Fruit fly (Drosophila melanogaster) whole organism, wandering third instar larva: ENCODE data around the gene rgn.

Experiments
- Abd-B ChIP-seq: fragments of >200 bp; optimal IDR thresholded peaks from 2 replicates; lab custom pipeline; 2017; ENCODE audit warnings: missing biosample characterization, missing genetic modification characterization
- CG32264 ChIP-seq: fragments of 200-800 bp; sonication (Bioruptor generic); optimal IDR thresholded peaks from 2 replicates; lab custom pipeline; 2016; ENCODE audit warnings: missing biosample characterization, missing genetic modification characterization
- CG9705 ChIP-seq: fragments of 200-800 bp; sonication (Bioruptor generic); optimal IDR thresholded peaks from 2 replicates; lab custom pipeline; 2018; ENCODE audit warnings: missing biosample characterization, mild to moderate bottlenecking, missing genetic modification characterization
- CrebA ChIP-seq: fragments of 200-800 bp; sonication (Bioruptor generic); optimal IDR thresholded peaks from 2 replicates; lab custom pipeline; 2016; ENCODE audit warnings: missing biosample characterization, mild to moderate bottlenecking, missing genetic modification characterization, borderline replicate concordance
- Dfd ChIP-seq: fragments of >200 bp; optimal IDR thresholded peaks from 2 replicates; lab custom pipeline; 2017; ENCODE audit warnings: missing biosample characterization, missing genetic modification characterization
- GATAd ChIP-seq: sonication (Bioruptor generic); optimal IDR thresholded peaks from 2 replicates; lab custom pipeline; 2016; ENCODE audit warnings: missing biosample characterization, missing genetic modification characterization
- HLH106 ChIP-seq: fragments of 200-800 bp; optimal IDR thresholded peaks from 3 replicates; lab custom pipeline; 2019; ENCODE audit warnings: missing biosample characterization, mild to moderate bottlenecking, missing genetic modification characterization, moderate library complexity
- Hnf4 ChIP-seq: fragments of 200-800 bp; sonication (Bioruptor generic); optimal IDR thresholded peaks from 2 replicates; lab custom pipeline; 2016; ENCODE audit warnings: missing biosample characterization, mild to moderate bottlenecking, missing genetic modification characterization
- Hr78 ChIP-seq: fragments of >200 bp; optimal IDR thresholded peaks from 2 replicates; lab custom pipeline; 2017; ENCODE audit warnings: missing biosample characterization, missing genetic modification characterization
- Hr83 ChIP-seq: fragments of 200-300 bp; sonication (Bioruptor generic); optimal IDR thresholded peaks from 2 replicates; lab custom pipeline; 2016; ENCODE audit warnings: missing biosample characterization, mild to moderate bottlenecking, missing genetic modification characterization, moderate library complexity; ENCODE audit not compliant: poor library complexity, severe bottlenecking
- Jra ChIP-seq: sonication (Bioruptor generic); optimal IDR thresholded peaks from 2 replicates; lab custom pipeline; 2016; ENCODE audit warnings: missing biosample characterization, missing genetic modification characterization
- Mio ChIP-seq: sonication (Bioruptor generic); optimal IDR thresholded peaks from 2 replicates; lab custom pipeline; 2016; ENCODE audit warnings: missing biosample characterization, missing genetic modification characterization
- Myc ChIP-seq: fragments of >200 bp; optimal IDR thresholded peaks from 2 replicates; lab custom pipeline; 2017
- N ChIP-seq: fragments of >200 bp; optimal IDR thresholded peaks from 2 replicates; lab custom pipeline; 2018; ENCODE audit warnings: missing biosample characterization, missing external identifiers, missing genetic modification characterization
- OdsH ChIP-seq: fragments of 200-800 bp; sonication (Bioruptor generic); optimal IDR thresholded peaks from 2 replicates; lab custom pipeline; 2016; ENCODE audit warnings: missing biosample characterization, mild to moderate bottlenecking, missing genetic modification characterization
- Rel ChIP-seq, 2 experiments: fragments of 200-800 bp; sonication (Bioruptor generic) in 1 of 2; optimal IDR thresholded peaks; 2 replicates in 1 of 2; 3 replicates in 1 of 2; lab custom pipeline; 2016 to 2019; ENCODE audit warnings: mild to moderate bottlenecking in 2 of 2, missing biosample characterization in 2 of 2, missing genetic modification characterization in 2 of 2, moderate library complexity in 1 of 2
- Sp1 ChIP-seq: fragments of 200-800 bp; sonication (Bioruptor generic); optimal IDR thresholded peaks from 3 replicates; lab custom pipeline; 2019; ENCODE audit warnings: missing biosample characterization, mild to moderate bottlenecking, missing genetic modification characterization, moderate library complexity
- Vsx2 ChIP-seq: fragments of 200-300, 225-300 bp; sonication (Bioruptor generic); optimal IDR thresholded peaks from 2 replicates; lab custom pipeline; 2018; ENCODE audit warnings: missing biosample characterization, missing genetic modification characterization; ENCODE audit not compliant: partially characterized antibody
- br ChIP-seq: fragments of 200-800 bp; sonication (Bioruptor generic); optimal IDR thresholded peaks from 2 replicates; lab custom pipeline; 2016; ENCODE audit warnings: missing biosample characterization, missing genetic modification characterization
- brk ChIP-seq: fragments of 200-800 bp; sonication (Bioruptor generic); optimal IDR thresholded peaks from 2 replicates; lab custom pipeline; 2016; ENCODE audit warnings: missing biosample characterization, mild to moderate bottlenecking, missing genetic modification characterization
- dmrt93B ChIP-seq: fragments of 200-800 bp; sonication (Bioruptor generic); optimal IDR thresholded peaks from 2 replicates; lab custom pipeline; 2018; ENCODE audit warnings: missing biosample characterization, mild to moderate bottlenecking, missing genetic modification characterization
- dsf ChIP-seq: sonication (Bioruptor generic); optimal IDR thresholded peaks from 2 replicates; lab custom pipeline; 2016; ENCODE audit warnings: missing biosample characterization, missing genetic modification characterization, borderline replicate concordance
- ey ChIP-seq: fragments of 200-800 bp; sonication (Bioruptor generic); optimal IDR thresholded peaks from 2 replicates; lab custom pipeline; 2016; ENCODE audit warnings: missing biosample characterization, missing genetic modification characterization
- foxo ChIP-seq, 2 experiments: fragments of 200-800 bp; sonication (Bioruptor generic); optimal IDR thresholded peaks; 2 replicates in 1 of 2; 3 replicates in 1 of 2; lab custom pipeline; 2016 to 2017; ENCODE audit warnings: missing biosample characterization in 2 of 2, missing genetic modification characterization in 2 of 2
- fru ChIP-seq: fragments of 200-800 bp; sonication (Bioruptor generic); optimal IDR thresholded peaks from 3 replicates; lab custom pipeline; 2016; ENCODE audit warnings: missing biosample characterization, mild to moderate bottlenecking, missing genetic modification characterization
- h ChIP-seq: fragments of 200-800 bp; sonication (Bioruptor generic); optimal IDR thresholded peaks from 3 replicates; lab custom pipeline; 2016; ENCODE audit warnings: missing biosample characterization, mild to moderate bottlenecking, missing genetic modification characterization
- jim ChIP-seq: fragments of 175-275, 200-325 bp; sonication (Bioruptor generic); optimal IDR thresholded peaks from 2 replicates; lab custom pipeline; 2016; ENCODE audit warnings: missing biosample characterization, mild to moderate bottlenecking, missing genetic modification characterization
- lola ChIP-seq: fragments of >200 bp; optimal IDR thresholded peaks from 2 replicates; lab custom pipeline; 2017; ENCODE audit warnings: missing biosample characterization, missing genetic modification characterization
- pan ChIP-seq: fragments of >200 bp; optimal IDR thresholded peaks from 2 replicates; lab custom pipeline; 2017
- psq ChIP-seq: fragments of 200-800 bp; sonication (Bioruptor generic); optimal IDR thresholded peaks from 3 replicates; lab custom pipeline; 2017; ENCODE audit warnings: missing biosample characterization, mild to moderate bottlenecking, missing genetic modification characterization, moderate library complexity
- rgr ChIP-seq: fragments of 200-800 bp; sonication (Bioruptor generic); optimal IDR thresholded peaks from 3 replicates; lab custom pipeline; 2016; ENCODE audit warnings: missing biosample characterization, mild to moderate bottlenecking, missing genetic modification characterization
- sage ChIP-seq: fragments of 200-800 bp; sonication (Bioruptor generic); optimal IDR thresholded peaks from 2 replicates; lab custom pipeline; 2016; ENCODE audit warnings: missing biosample characterization, mild to moderate bottlenecking, missing genetic modification characterization
- sv ChIP-seq: fragments of 200-800 bp; sonication (Bioruptor generic); optimal IDR thresholded peaks from 3 replicates; lab custom pipeline; 2016; ENCODE audit warnings: missing biosample characterization, missing genetic modification characterization
- tai ChIP-seq: sonication (Bioruptor generic); optimal IDR thresholded peaks from 2 replicates; lab custom pipeline; 2016; ENCODE audit warnings: missing biosample characterization, missing genetic modification characterization
- usp ChIP-seq: fragments of >200 bp; optimal IDR thresholded peaks from 2 replicates; lab custom pipeline; 2017; ENCODE audit warnings: missing biosample characterization, missing genetic modification characterization
- woc ChIP-seq: sonication (Bioruptor generic); optimal IDR thresholded peaks from 2 replicates; lab custom pipeline; 2016; ENCODE audit warnings: missing biosample characterization, mild to moderate bottlenecking, missing genetic modification characterization

The rgn gene

dm6 chr3L:21342592-21342991 is 39.7 kb upstream of the rgn start:
- TF ChIP-seq Rel (GFP tag; optimal IDR thresholded peaks at IDR 0.05; lab: Kevin White, UChicago) (no peak), Rel (tag; optimal IDR thresholded peaks at IDR 0.05; lab: Kevin White, UChicago) (peak; percentile 17), usp (no peak), foxo (GFP tag; optimal IDR thresholded peaks at IDR 0.05; lab: Kevin White, UChicago) (no peak)

- no peak for TF ChIP-seq sage
- TF ChIP-seq tai = no peak
- TF ChIP-seq Dfd (GFP tag; lab: Kevin White, UChicago) = no peak
- peak; percentile 49 for TF ChIP-seq OdsH (GFP tag; lab: Kevin White, UChicago)
Measured at dm6 chr3L:21343254-21344083, 38.8 kb upstream of the rgn start, which contains the start of the genes Tbc1d8-9 and CG32436. TSS of gene Tbc1d8-9 (minus strand) at chr3L:21343716. TSS of gene CG32436 (plus strand) at chr3L:21344033.

dm6 chr3L:21346463-21347196 is 35.7 kb upstream of the rgn start:
- no peak for TF ChIP-seq dsf (GFP tag; lab: Kevin White, UChicago)
- TF ChIP-seq psq = peak; percentile 72
- no peak for TF ChIP-seq Sp1 (GFP tag; lab: Kevin White, UChicago)
- no peak for TF ChIP-seq Dfd (GFP tag; lab: Kevin White, UChicago)
- no peak for TF ChIP-seq sage
- TF ChIP-seq h (GFP tag; lab: Kevin White, UChicago) = peak; percentile 29
- TF ChIP-seq CG32264 (GFP tag; lab: Kevin White, UChicago) = no peak
- TF ChIP-seq rgr (GFP tag; lab: Kevin White, UChicago) = no peak
- TF ChIP-seq Jra (GFP tag; lab: Kevin White, UChicago) = peak; percentile 33
- no peak for TF ChIP-seq usp
- TF ChIP-seq Vsx2 = no peak
- TF ChIP-seq Myc = no peak
- no peak for TF ChIP-seq Hnf4 (GFP tag; lab: Kevin White, UChicago)
- TF ChIP-seq jim (GFP tag; lab: Kevin White, UChicago) = no peak
- TF ChIP-seq Abd-B (GFP tag; lab: Kevin White, UChicago) = no peak
- no peak for TF ChIP-seq woc
- TF ChIP-seq brk (GFP tag; lab: Kevin White, UChicago) = no peak
- no peak for TF ChIP-seq CrebA (GFP tag; lab: Kevin White, UChicago)
- TF ChIP-seq HLH106 (tag; lab: Kevin White, UChicago) = no peak
- no peak for TF ChIP-seq Hr78 (GFP tag; lab: Kevin White, UChicago)
- TF ChIP-seq N (GFP tag; lab: Kevin White, UChicago) = no peak
- TF ChIP-seq GATAd (GFP tag; lab: Kevin White, UChicago) = no peak

- TF ChIP-seq jim (GFP tag; lab: Kevin White, UChicago) (no peak), sage (no peak), rgr (GFP tag; lab: Kevin White, UChicago) (peak; percentile 43), Abd-B (GFP tag; lab: Kevin White, UChicago) (no peak), Sp1 (GFP tag; lab: Kevin White, UChicago) (no peak), woc (peak; percentile 31), Jra (GFP tag; lab: Kevin White, UChicago) (no peak), ey (GFP tag; lab: Kevin White, UChicago) (peak; percentile 22), brk (GFP tag; lab: Kevin White, UChicago) (no peak), tai (no peak), CG9705 (GFP tag; lab: Kevin White, UChicago) (no peak), N (GFP tag; lab: Kevin White, UChicago) (no peak), foxo (GFP tag; optimal IDR thresholded peaks at IDR 0.05; lab: Kevin White, UChicago) (peak in 1 of 2 experiments; percentile 59), Mio (GFP tag; lab: Kevin White, UChicago) (no peak), CrebA (GFP tag; lab: Kevin White, UChicago) (no peak), fru (GFP tag; lab: Kevin White, UChicago) (peak; percentile 64), Hr83 (GFP tag; lab: Kevin White, UChicago) (no peak), br (GFP tag; lab: Kevin White, UChicago) (peak; percentile 26), CG32264 (GFP tag; lab: Kevin White, UChicago) (peak; percentile 40), sv (GFP tag; lab: Kevin White, UChicago) (peak; percentile 38), OdsH (GFP tag; lab: Kevin White, UChicago) (no peak), Vsx2 (no peak), Rel (GFP tag; optimal IDR thresholded peaks at IDR 0.05; lab: Kevin White, UChicago) (no peak), Rel (tag; optimal IDR thresholded peaks at IDR 0.05; lab: Kevin White, UChicago) (no peak), GATAd (GFP tag; lab: Kevin White, UChicago) (no peak), HLH106 (tag; lab: Kevin White, UChicago) (no peak), h (GFP tag; lab: Kevin White, UChicago) (no peak), psq (peak; percentile 28), Dfd (GFP tag; lab: Kevin White, UChicago) (no peak), Myc (no peak), Hr78 (GFP tag; lab: Kevin White, UChicago) (no peak), usp (no peak), pan (no peak), lola (GFP tag; lab: Kevin White, UChicago) (no peak), dsf (GFP tag; lab: Kevin White, UChicago) (no peak), dmrt93B (peak; percentile 3)
Measured at dm6 chr3L:21347197-21347831, 35.0 kb upstream of the rgn start.
